Worm (Caenorhabditis elegans) whole organism, late embryonic: ENCODE results near the gene mab-10.

Experiments
- C08G9.2 ChIP-seq: sonication (generic microtip); optimal IDR thresholded peaks from 2 replicates; lab custom pipeline; 2016; ENCODE audit warnings: mild to moderate bottlenecking, missing genetic modification characterization, moderate library complexity, missing compliant biosample characterization
- C38D4.7 ChIP-seq: fragments of 200-800 bp; sonication (Bioruptor generic); optimal IDR thresholded peaks from 2 replicates; lab custom pipeline; 2018; ENCODE audit warnings: mild to moderate bottlenecking, missing genetic modification characterization, moderate library complexity, missing compliant biosample characterization
- K09A11.1 ChIP-seq: sonication (generic microtip); optimal IDR thresholded peaks from 2 replicates; lab custom pipeline; 2017; ENCODE audit warnings: antibody characterized with exemption, mild to moderate bottlenecking, missing genetic modification characterization, missing compliant biosample characterization; ENCODE audit not compliant: insufficient read depth
- T23F11.4 ChIP-seq: fragments of 200-800 bp; sonication (Bioruptor generic); optimal IDR thresholded peaks from 2 replicates; lab custom pipeline; 2018; ENCODE audit warnings: mild to moderate bottlenecking, missing genetic modification characterization, missing compliant biosample characterization
- Y22D7AL.16 ChIP-seq: sonication (generic microtip); optimal IDR thresholded peaks from 2 replicates; lab custom pipeline; 2016; ENCODE audit warnings: missing genetic modification characterization, missing compliant biosample characterization
- ahr-1 ChIP-seq: sonication (generic microtip); optimal IDR thresholded peaks from 2 replicates; lab custom pipeline; 2016; ENCODE audit warnings: missing genetic modification characterization, missing compliant biosample characterization
- ama-1 ChIP-seq: fragments of 150-350 bp; optimal IDR thresholded peaks from 2 replicates; lab custom pipeline; 2014
- ceh-14 ChIP-seq: sonication (generic microtip); optimal IDR thresholded peaks from 2 replicates; lab custom pipeline; 2016; ENCODE audit warnings: missing genotype, missing genetic modification characterization, missing compliant biosample characterization
- ceh-18 ChIP-seq: sonication (generic microtip); optimal IDR thresholded peaks from 2 replicates; lab custom pipeline; 2016; ENCODE audit warnings: missing genetic modification characterization, missing compliant biosample characterization
- ceh-19 ChIP-seq: fragments of 200-800 bp; sonication (Bioruptor generic); optimal IDR thresholded peaks from 2 replicates; lab custom pipeline; 2018; ENCODE audit warnings: mild to moderate bottlenecking, missing genetic modification characterization, missing compliant biosample characterization
- ceh-2 ChIP-seq: sonication (generic microtip); optimal IDR thresholded peaks from 2 replicates; lab custom pipeline; 2016; ENCODE audit warnings: missing genotype, missing genetic modification characterization, missing compliant biosample characterization
- ceh-22 ChIP-seq: sonication (generic microtip); optimal IDR thresholded peaks from 2 replicates; lab custom pipeline; 2017; ENCODE audit warnings: missing biosample characterization, missing genetic modification characterization
- ceh-31 ChIP-seq: sonication (generic microtip); optimal IDR thresholded peaks from 2 replicates; lab custom pipeline; 2016; ENCODE audit warnings: missing genetic modification characterization, missing compliant biosample characterization
- ceh-45 ChIP-seq: fragments of 200-800 bp; sonication (Bioruptor generic); IDR thresholded peaks from 2 replicates; pipeline ENCODE4 v1.3.6; 2022; ENCODE audit warnings: missing genetic modification reagents, missing genetic modification characterization, missing compliant biosample characterization
- ceh-48 ChIP-seq: sonication (generic microtip); optimal IDR thresholded peaks from 2 replicates; lab custom pipeline; 2016; ENCODE audit warnings: missing genetic modification characterization, inconsistent platforms, missing compliant biosample characterization
- elt-2 ChIP-seq: sonication (generic microtip); optimal IDR thresholded peaks from 2 replicates; lab custom pipeline; 2016; ENCODE audit warnings: missing genetic modification reagents, missing genetic modification characterization, missing compliant biosample characterization
- ets-4 ChIP-seq: sonication (generic microtip); optimal IDR thresholded peaks from 2 replicates; lab custom pipeline; 2016; ENCODE audit warnings: missing genetic modification characterization, missing compliant biosample characterization
- fkh-10 ChIP-seq: fragments of 150-350 bp; optimal IDR thresholded peaks from 2 replicates; lab custom pipeline; 2014; ENCODE audit warnings: missing biosample characterization, missing genetic modification reagents, missing genetic modification characterization
- hlh-15 ChIP-seq: sonication (generic microtip); optimal IDR thresholded peaks from 2 replicates; lab custom pipeline; 2016; ENCODE audit warnings: missing genetic modification characterization, missing compliant biosample characterization
- hlh-30 ChIP-seq: sonication (generic microtip); optimal IDR thresholded peaks from 2 replicates; lab custom pipeline; 2017; ENCODE audit warnings: antibody characterized with exemption, missing genetic modification characterization, missing compliant biosample characterization; ENCODE audit not compliant: insufficient read depth
- hlh-8 ChIP-seq: sonication (generic microtip); optimal IDR thresholded peaks from 2 replicates; lab custom pipeline; 2016; ENCODE audit warnings: missing genotype, missing genetic modification characterization, missing compliant biosample characterization
- lin-11 ChIP-seq: fragments of 200-800 bp; sonication (Bioruptor generic); optimal IDR thresholded peaks from 2 replicates; lab custom pipeline; 2018; ENCODE audit warnings: mild to moderate bottlenecking, missing genetic modification characterization, missing compliant biosample characterization
- mec-3 ChIP-seq: sonication (generic microtip); optimal IDR thresholded peaks from 2 replicates; lab custom pipeline; 2016; ENCODE audit warnings: borderline replicate concordance, missing genetic modification characterization, missing compliant biosample characterization
- nfya-1 ChIP-seq: sonication (generic microtip); optimal IDR thresholded peaks from 2 replicates; lab custom pipeline; 2017; ENCODE audit warnings: missing genetic modification characterization, mild to moderate bottlenecking, missing compliant biosample characterization, antibody characterized with exemption, moderate library complexity
- npax-4 ChIP-seq: sonication (generic microtip); optimal IDR thresholded peaks from 2 replicates; lab custom pipeline; 2016; ENCODE audit warnings: missing genetic modification characterization, missing compliant biosample characterization
- pat-9 ChIP-seq: fragments of 200-800 bp; sonication (Bioruptor generic); optimal IDR thresholded peaks from 2 replicates; lab custom pipeline; 2018; ENCODE audit warnings: mild to moderate bottlenecking, missing genetic modification characterization, moderate library complexity, missing compliant biosample characterization
- pha-4 ChIP-seq: fragments of 150-350 bp; optimal IDR thresholded peaks from 2 replicates; lab custom pipeline; 2018; ENCODE audit warnings: missing biosample characterization, missing genetic modification reagents, missing genetic modification characterization
- rnt-1 ChIP-seq: sonication (generic microtip); optimal IDR thresholded peaks from 2 replicates; lab custom pipeline; 2016; ENCODE audit warnings: missing genetic modification characterization, missing compliant biosample characterization
- syd-9 ChIP-seq: sonication (generic microtip); optimal IDR thresholded peaks from 2 replicates; lab custom pipeline; 2016; ENCODE audit warnings: mild to moderate bottlenecking, missing genetic modification characterization, moderate library complexity, missing compliant biosample characterization
- tbx-2 ChIP-seq: sonication (generic microtip); optimal IDR thresholded peaks from 2 replicates; lab custom pipeline; 2016; ENCODE audit warnings: missing genetic modification characterization, missing compliant biosample characterization
- ttx-3 ChIP-seq: sonication (generic microtip); optimal IDR thresholded peaks from 2 replicates; lab custom pipeline; 2016; ENCODE audit warnings: missing genetic modification reagents, missing genetic modification characterization, missing compliant biosample characterization
- unc-3 ChIP-seq, 2 experiments: fragments of 200-800 bp in 1 of 2; sonication (Bioruptor generic) in 1 of 2; sonication (generic microtip) in 1 of 2; conservative IDR thresholded peaks in 1 of 2; optimal IDR thresholded peaks in 1 of 2; 2 replicates each; pipeline versions ENCODE4 v1.3.6 to Lab custom; 2016 to 2022; ENCODE audit warnings: missing compliant biosample characterization in 2 of 2, missing genetic modification characterization in 2 of 2, missing genetic modification reagents in 1 of 2
- unc-42 ChIP-seq: sonication (generic microtip); optimal IDR thresholded peaks from 2 replicates; lab custom pipeline; 2016; ENCODE audit warnings: missing genotype, missing genetic modification characterization, missing compliant biosample characterization
- unc-55 ChIP-seq: sonication (generic microtip); optimal IDR thresholded peaks from 2 replicates; lab custom pipeline; 2017; ENCODE audit warnings: missing biosample characterization, missing genetic modification reagents, missing genetic modification characterization
- unc-86 ChIP-seq: sonication (generic microtip); optimal IDR thresholded peaks from 2 replicates; lab custom pipeline; 2016; ENCODE audit warnings: missing genetic modification characterization, missing compliant biosample characterization
- zip-5 ChIP-seq: sonication (generic microtip); optimal IDR thresholded peaks from 2 replicates; lab custom pipeline; 2016; ENCODE audit warnings: missing genetic modification characterization, missing compliant biosample characterization

Gene mab-10

ce11 chrII:10571967-10572366 lies 44.1 kb downstream of the mab-10 start, which contains the start of gene C06A1.3:
Gene C06A1.3, plus strand, starts transcription at chrII:10572267.
- TF ChIP-seq fkh-10 (no peak), unc-3 (GFP tag; conservative IDR thresholded peaks at IDR 0.05; lab: Robert Waterston, UW) (no peak), unc-3 (tag; optimal IDR thresholded peaks at IDR 0.05; lab: Kevin White, UChicago) (no peak), nfya-1 (tag; lab: Kevin White, UChicago) (no peak), mec-3 (no peak), ama-1 (no peak), rnt-1 (no peak), syd-9 (tag; lab: Kevin White, UChicago) (no peak), unc-42 (tag; lab: Kevin White, UChicago) (no peak), ahr-1 (tag; lab: Kevin White, UChicago) (no peak)

- TF ChIP-seq C38D4.7 (GFP tag; lab: Kevin White, UChicago) (no peak), pat-9 (tag; lab: Kevin White, UChicago) (no peak), pha-4 (no peak), ceh-45 (GFP tag; lab: Robert Waterston, UW) (no peak), ceh-22 (no peak), K09A11.1 (tag; lab: Kevin White, UChicago) (no peak), ets-4 (no peak), hlh-15 (tag; lab: Kevin White, UChicago) (no peak), C08G9.2 (tag; lab: Kevin White, UChicago) (no peak), elt-2 (no peak), ahr-1 (tag; lab: Kevin White, UChicago) (no peak), ceh-14 (tag; lab: Kevin White, UChicago) (no peak), ttx-3 (tag; lab: Kevin White, UChicago) (no peak), ceh-2 (tag; lab: Kevin White, UChicago) (no peak), ceh-48 (tag; lab: Kevin White, UChicago) (no peak), unc-86 (tag; lab: Kevin White, UChicago) (no peak), unc-55 (no peak), T23F11.4 (no peak), ceh-31 (tag; lab: Kevin White, UChicago) (no peak), tbx-2 (tag; lab: Kevin White, UChicago) (no peak)
Measured at ce11 chrII:10574177-10574576, 46.3 kb downstream of the mab-10 start.

- TF ChIP-seq rnt-1 (no peak), ceh-48 (tag; lab: Kevin White, UChicago) (no peak), ceh-18 (tag; lab: Kevin White, UChicago) (no peak), Y22D7AL.16 (tag; lab: Kevin White, UChicago) (no peak), ttx-3 (tag; lab: Kevin White, UChicago) (no peak), ceh-2 (tag; lab: Kevin White, UChicago) (no peak), zip-5 (tag; lab: Kevin White, UChicago) (no peak), lin-11 (tag; lab: Kevin White, UChicago) (no peak), ceh-31 (tag; lab: Kevin White, UChicago) (no peak), elt-2 (no peak), npax-4 (tag; lab: Kevin White, UChicago) (no peak), hlh-30 (tag; lab: Kevin White, UChicago) (no peak)
Measured at ce11 chrII:10578843-10579430, 51.1 kb downstream of the mab-10 start, which contains the start of gene rpb-6. Gene rpb-6, plus strand, starts transcription at chrII:10579380.

- TF ChIP-seq hlh-8 (tag; lab: Kevin White, UChicago), result no peak
- no peak for TF ChIP-seq ceh-19 (GFP tag; lab: Kevin White, UChicago)
- TF ChIP-seq, all 69 proteins: peak for 0
Measured at ce11 chrII:10579655-10580054, 51.8 kb downstream of the mab-10 start, which contains the start of gene dohh-1. Gene dohh-1, plus strand, starts transcription at chrII:10579955.
